Fruit fly (Drosophila melanogaster) whole organism, embryonic: ENCODE results near the gene CG7739.
A peak's percentile ranks its signal among the peaks of the same experiment; 100 is the strongest.

Experiments used
- BEAF-32 ChIP-seq: fragments of 200-800 bp; sonication (Bioruptor generic); optimal IDR thresholded peaks from 3 replicates; lab custom pipeline; 2017; ENCODE audit warnings: missing biosample characterization, missing genetic modification characterization, mild to moderate bottlenecking, moderate library complexity, missing genetic modification reagents
- CG10274 ChIP-seq: fragments of 200-800 bp; sonication (Bioruptor generic); optimal IDR thresholded peaks from 3 replicates; lab custom pipeline; 2017; ENCODE audit warnings: missing biosample characterization, mild to moderate bottlenecking, missing genetic modification characterization
- CG11456 ChIP-seq: fragments of 200-800 bp; sonication (Bioruptor generic); IDR thresholded peaks from 3 replicates; pipeline ENCODE4 v1.3.6; 2022; ENCODE audit warnings: missing biosample characterization, missing genetic modification characterization
- CG11695 ChIP-seq: fragments of 200-800 bp; sonication (Bioruptor generic); IDR thresholded peaks from 3 replicates; pipeline ENCODE4 v1.3.6; 2022; ENCODE audit warnings: missing biosample characterization, missing genetic modification characterization
- CG12155 ChIP-seq: fragments of 200-800 bp; sonication (Bioruptor generic); optimal IDR thresholded peaks from 3 replicates; lab custom pipeline; 2016; ENCODE audit warnings: missing biosample characterization, missing genetic modification characterization
- CG15696 ChIP-seq: fragments of 200-800 bp; sonication (Bioruptor generic); optimal IDR thresholded peaks from 2 replicates; lab custom pipeline; 2019; ENCODE audit warnings: missing biosample characterization, mild to moderate bottlenecking, missing genetic modification characterization, moderate library complexity
- CG3163 ChIP-seq: fragments of 200-800 bp; sonication (Bioruptor generic); optimal IDR thresholded peaks from 3 replicates; lab custom pipeline; 2016; ENCODE audit warnings: missing biosample characterization, missing genetic modification characterization
- CG3281 ChIP-seq: fragments of 200-800 bp; sonication (Bioruptor generic); optimal IDR thresholded peaks from 3 replicates; lab custom pipeline; 2017; ENCODE audit warnings: missing biosample characterization, mild to moderate bottlenecking, missing genetic modification characterization
- CG34376 ChIP-seq: fragments of 200-800 bp; sonication (Bioruptor generic); optimal IDR thresholded peaks from 2 replicates; lab custom pipeline; 2018; ENCODE audit warnings: missing biosample characterization, mild to moderate bottlenecking, missing genetic modification characterization
- CG7357 ChIP-seq: fragments of 200-800 bp; sonication (Bioruptor generic); IDR thresholded peaks from 3 replicates; pipeline ENCODE4 v1.3.6; 2022; ENCODE audit warnings: missing biosample characterization, missing genetic modification characterization
- CG7745 ChIP-seq: fragments of 200-800 bp; sonication (Bioruptor generic); optimal IDR thresholded peaks from 2 replicates; lab custom pipeline; 2018; ENCODE audit warnings: missing biosample characterization, mild to moderate bottlenecking, missing genetic modification characterization, moderate library complexity
- CG8290 ChIP-seq, 3 experiments: fragments of 200-800 bp; sonication (Bioruptor generic); optimal IDR thresholded peaks; 2 replicates each; lab custom pipeline; 2016 to 2019; ENCODE audit warnings: missing biosample characterization in 3 of 3, missing genetic modification characterization in 3 of 3, mild to moderate bottlenecking in 2 of 3, moderate library complexity in 1 of 3
- CG8388 ChIP-seq: fragments of 200-800 bp; sonication (Bioruptor generic); optimal IDR thresholded peaks from 2 replicates; lab custom pipeline; 2019; ENCODE audit warnings: missing biosample characterization, mild to moderate bottlenecking, missing genetic modification characterization, moderate library complexity
- CG9437 ChIP-seq: fragments of 200-800 bp; sonication (Bioruptor generic); optimal IDR thresholded peaks from 2 replicates; lab custom pipeline; 2018; ENCODE audit warnings: missing biosample characterization, mild to moderate bottlenecking, missing genetic modification characterization
- D19B ChIP-seq: fragments of 200-800 bp; sonication (Bioruptor generic); optimal IDR thresholded peaks from 2 replicates; lab custom pipeline; 2017; ENCODE audit warnings: missing biosample characterization, mild to moderate bottlenecking, missing genetic modification characterization
- E2f1 ChIP-seq: fragments of 200-800 bp; sonication (Bioruptor generic); IDR thresholded peaks from 2 replicates; pipeline ENCODE4 v1.3.6; 2022; ENCODE audit warnings: missing biosample characterization, missing genetic modification characterization
- Elba2 ChIP-seq: fragments of 200-800 bp; sonication (Bioruptor generic); optimal IDR thresholded peaks from 3 replicates; lab custom pipeline; 2016; ENCODE audit warnings: missing biosample characterization, missing genetic modification characterization
- Fer1 ChIP-seq: fragments of 200-800 bp; sonication (Bioruptor generic); optimal IDR thresholded peaks from 2 replicates; lab custom pipeline; 2017; ENCODE audit warnings: missing biosample characterization, mild to moderate bottlenecking, missing genetic modification characterization
- H2.0 ChIP-seq: fragments of 200-800 bp; sonication (Bioruptor generic); IDR thresholded peaks from 2 replicates; pipeline ENCODE4 v1.3.6; 2022; ENCODE audit warnings: missing biosample characterization, missing genetic modification characterization
- HLH54F ChIP-seq: fragments of 200-800 bp; sonication (Bioruptor generic); optimal IDR thresholded peaks from 3 replicates; lab custom pipeline; 2016; ENCODE audit warnings: missing biosample characterization, missing genetic modification characterization
- Mad ChIP-seq: fragments of 200-800 bp; sonication (Bioruptor generic); optimal IDR thresholded peaks from 2 replicates; lab custom pipeline; 2016; ENCODE audit warnings: missing biosample characterization, missing genetic modification characterization
- Med ChIP-seq: fragments of 200-800 bp; sonication (Bioruptor generic); peaks from one replicate; lab custom pipeline; 2016; ENCODE audit warnings: missing biosample characterization, missing genetic modification characterization, mild to moderate bottlenecking, inconsistent platforms, moderate library complexity
- NC2β ChIP-seq: fragments of 200-800 bp; sonication (Bioruptor generic); optimal IDR thresholded peaks from 2 replicates; lab custom pipeline; 2016; ENCODE audit warnings: missing biosample characterization, missing genetic modification characterization
- Sox102F ChIP-seq: fragments of 200-800 bp; sonication (Bioruptor generic); optimal IDR thresholded peaks from 2 replicates; lab custom pipeline; 2018; ENCODE audit warnings: missing biosample characterization, mild to moderate bottlenecking, missing genetic modification characterization, moderate library complexity
- Tbp ChIP-seq: fragments of >200 bp; optimal IDR thresholded peaks from 2 replicates; lab custom pipeline; 2018; ENCODE audit warnings: missing biosample characterization, missing genetic modification characterization
- Vsx1 ChIP-seq: fragments of 200-800 bp; sonication (Bioruptor generic); optimal IDR thresholded peaks from 2 replicates; lab custom pipeline; 2017; ENCODE audit warnings: missing biosample characterization, mild to moderate bottlenecking, missing genetic modification characterization, missing genetic modification reagents
- YL-1 ChIP-seq: fragments of 200-800 bp; sonication (Bioruptor generic); optimal IDR thresholded peaks from 3 replicates; lab custom pipeline; 2017; ENCODE audit warnings: missing biosample characterization, mild to moderate bottlenecking, missing genetic modification characterization
- ara ChIP-seq: fragments of 200-800 bp; sonication (Bioruptor generic); IDR thresholded peaks from 2 replicates; pipeline ENCODE4 v1.3.6; 2022; ENCODE audit warnings: missing biosample characterization, missing genetic modification characterization
- bcd ChIP-seq: fragments of 200-800 bp; sonication (Bioruptor generic); optimal IDR thresholded peaks from 2 replicates; lab custom pipeline; 2017; ENCODE audit warnings: missing biosample characterization, mild to moderate bottlenecking, missing genetic modification characterization
- bsh ChIP-seq, 2 experiments: fragments of 200-800 bp; sonication (Bioruptor generic); optimal IDR thresholded peaks; 2 replicates each; lab custom pipeline; 2017 to 2018; ENCODE audit warnings: mild to moderate bottlenecking in 2 of 2, missing biosample characterization in 2 of 2, missing genetic modification characterization in 2 of 2, moderate library complexity in 1 of 2
- caup ChIP-seq: fragments of 200-800 bp; sonication (Bioruptor generic); optimal IDR thresholded peaks from 3 replicates; lab custom pipeline; 2017; ENCODE audit warnings: missing biosample characterization, mild to moderate bottlenecking, missing genetic modification characterization, moderate library complexity; ENCODE audit not compliant: severe bottlenecking
- cg ChIP-seq: fragments of 200-800 bp; sonication (Bioruptor generic); optimal IDR thresholded peaks from 3 replicates; lab custom pipeline; 2019; ENCODE audit warnings: missing biosample characterization, mild to moderate bottlenecking, missing genetic modification characterization, moderate library complexity
- dan ChIP-seq: fragments of 200-800 bp; sonication (Bioruptor generic); IDR thresholded peaks from 2 replicates; pipeline ENCODE4 v1.3.6; 2022; ENCODE audit warnings: missing biosample characterization, missing genetic modification characterization
- dpn ChIP-seq, 2 experiments: fragments of 200-800 bp; sonication (Bioruptor generic); optimal IDR thresholded peaks; 3 replicates each; lab custom pipeline; 2016; ENCODE audit warnings: missing biosample characterization in 2 of 2, missing genetic modification characterization in 2 of 2
- eve ChIP-seq, 2 experiments: fragments of >200 bp; optimal IDR thresholded peaks; 2 replicates each; lab custom pipeline; 2017; ENCODE audit warnings: missing biosample characterization in 2 of 2, missing genetic modification characterization in 2 of 2
- gfzf ChIP-seq: fragments of 200-800 bp; sonication (Bioruptor generic); optimal IDR thresholded peaks from 2 replicates; lab custom pipeline; 2016; ENCODE audit warnings: missing biosample characterization, mild to moderate bottlenecking, missing genetic modification characterization, moderate library complexity
- grn ChIP-seq: fragments of 200-800 bp; sonication (Bioruptor generic); optimal IDR thresholded peaks from 3 replicates; lab custom pipeline; 2017; ENCODE audit warnings: missing biosample characterization, missing genetic modification characterization
- gro ChIP-seq: fragments of 200-800 bp; sonication (Bioruptor generic); optimal IDR thresholded peaks from 2 replicates; lab custom pipeline; 2016; ENCODE audit warnings: missing biosample characterization, missing genetic modification characterization
- jumu ChIP-seq: fragments of 200-800 bp; sonication (Bioruptor generic); optimal IDR thresholded peaks from 3 replicates; lab custom pipeline; 2016; ENCODE audit warnings: missing biosample characterization, missing genetic modification characterization
- lbe ChIP-seq: fragments of 200-800 bp; sonication (Bioruptor generic); optimal IDR thresholded peaks from 2 replicates; lab custom pipeline; 2016; ENCODE audit warnings: missing biosample characterization, mild to moderate bottlenecking, missing genetic modification characterization
- mirr ChIP-seq: fragments of 200-800 bp; sonication (Bioruptor generic); optimal IDR thresholded peaks from 3 replicates; lab custom pipeline; 2018; ENCODE audit warnings: missing biosample characterization, mild to moderate bottlenecking, missing genetic modification characterization
- nerfin-1 ChIP-seq: fragments of 200-800 bp; sonication (Bioruptor generic); optimal IDR thresholded peaks from 3 replicates; lab custom pipeline; 2019; ENCODE audit warnings: missing biosample characterization, mild to moderate bottlenecking, missing genetic modification characterization, moderate library complexity
- phol ChIP-seq: fragments of 200-800 bp; sonication (Bioruptor generic); optimal IDR thresholded peaks from 3 replicates; lab custom pipeline; 2018; ENCODE audit warnings: missing biosample characterization, mild to moderate bottlenecking, missing genetic modification characterization, moderate library complexity
- pzg ChIP-seq: fragments of 200-800 bp; sonication (Bioruptor generic); optimal IDR thresholded peaks from 3 replicates; lab custom pipeline; 2018; ENCODE audit warnings: missing biosample characterization, mild to moderate bottlenecking, missing genetic modification characterization, moderate library complexity
- row ChIP-seq: fragments of 200-800 bp; sonication (Bioruptor generic); IDR thresholded peaks from 3 replicates; pipeline ENCODE4 v1.3.6; 2022; ENCODE audit warnings: missing biosample characterization, missing genetic modification characterization
- stc ChIP-seq: fragments of 200-800 bp; sonication (Bioruptor generic); IDR thresholded peaks from 2 replicates; pipeline ENCODE4 v1.3.6; 2022; ENCODE audit warnings: missing biosample characterization, missing genetic modification characterization
- sug ChIP-seq: fragments of 200-800 bp; optimal IDR thresholded peaks from 2 replicates; lab custom pipeline; 2019; ENCODE audit warnings: missing biosample characterization, mild to moderate bottlenecking, missing genetic modification characterization, moderate library complexity
- ttk ChIP-seq: fragments of 200-800 bp; sonication (Bioruptor generic); IDR thresholded peaks from 2 replicates; pipeline ENCODE4 v2.1.2; 2022; ENCODE audit warnings: missing biosample characterization, missing genetic modification characterization
- zen2 ChIP-seq: fragments of 200-800 bp; sonication (Bioruptor generic); IDR thresholded peaks from 3 replicates; pipeline ENCODE4 v1.3.6; 2022; ENCODE audit warnings: missing biosample characterization, missing genetic modification characterization; ENCODE audit not compliant: partially characterized antibody
- zf30C ChIP-seq: fragments of 200-800 bp; sonication (Bioruptor generic); optimal IDR thresholded peaks from 3 replicates; lab custom pipeline; 2018; ENCODE audit warnings: missing biosample characterization, mild to moderate bottlenecking, missing genetic modification characterization
- zfh1 ChIP-seq: fragments of 200-800 bp; sonication (Bioruptor generic); IDR thresholded peaks from 3 replicates; pipeline ENCODE4 v1.3.6; 2022; ENCODE audit warnings: missing biosample characterization, missing genetic modification characterization

The CG7739 gene

DNA sequence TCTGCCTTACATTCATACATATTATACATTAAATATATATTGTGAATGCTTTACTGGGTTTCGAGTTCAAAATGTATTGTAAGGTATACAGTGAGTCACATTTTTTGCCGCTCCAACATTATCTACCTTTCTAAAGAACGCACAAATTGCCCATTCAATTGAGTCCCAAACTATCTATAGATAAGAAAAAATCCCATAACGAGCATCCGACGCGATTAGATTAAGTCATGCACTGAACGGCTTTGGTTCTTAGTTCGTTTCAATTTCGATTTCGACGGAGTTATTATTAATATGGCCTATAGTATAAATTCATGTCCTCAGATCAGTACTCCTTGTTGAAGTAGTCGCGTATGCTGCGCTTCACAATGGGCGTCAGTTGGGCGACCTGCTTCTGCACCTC, 45.4 kb downstream of the CG7739 start:
- TF ChIP-seq Vsx1 (GFP tag; lab: Kevin White, UChicago): no peak
- TF ChIP-seq caup (GFP tag; lab: Kevin White, UChicago): no peak
- no peak for TF ChIP-seq CG3281 (GFP tag; lab: Kevin White, UChicago)
- no peak for TF ChIP-seq CG10274 (GFP tag; lab: Kevin White, UChicago)
- TF ChIP-seq CG9437: no peak
- no peak for TF ChIP-seq jumu (GFP tag; lab: Kevin White, UChicago)
- TF ChIP-seq grn (GFP tag; lab: Kevin White, UChicago): peak; percentile 8
- TF ChIP-seq sug: peak; percentile 9
- no peak for TF ChIP-seq pzg (GFP tag; lab: Kevin White, UChicago)
- peak; percentile 18 for TF ChIP-seq Med (GFP tag; lab: Kevin White, UChicago)
- TF ChIP-seq D19B (GFP tag; lab: Kevin White, UChicago): no peak
- no peak for TF ChIP-seq dan
- no peak for TF ChIP-seq bcd
- TF ChIP-seq ara (GFP tag; lab: Robert Waterston, UW): no peak
- no peak for TF ChIP-seq Tbp (GFP tag; lab: Kevin White, UChicago)
- 0 out of 3 replicates have a peak, but pooled peaks have one; percentile 24 for TF ChIP-seq zfh1 (GFP tag; lab: Robert Waterston, UW)
- TF ChIP-seq stc (GFP tag; lab: Robert Waterston, UW): no peak
- peak; percentile 87 for TF ChIP-seq zf30C (GFP tag; lab: Kevin White, UChicago)
- no peak for TF ChIP-seq zen2 (GFP tag; lab: Robert Waterston, UW)
- TF ChIP-seq Mad: no peak
- TF ChIP-seq CG8290 (GFP tag; optimal IDR thresholded peaks at IDR 0.05; lab: Kevin White, UChicago): no peak
- TF ChIP-seq CG8290 (tag; optimal IDR thresholded peaks at IDR 0.05; lab: Kevin White, UChicago): peak in 1 of 2 experiments; percentile 25
- TF ChIP-seq cg: no peak
- TF ChIP-seq YL-1 (GFP tag; lab: Kevin White, UChicago): no peak
- TF ChIP-seq HLH54F (GFP tag; lab: Kevin White, UChicago): no peak
- TF ChIP-seq CG7357 (GFP tag; lab: Robert Waterston, UW): no peak
- TF ChIP-seq CG34376 (GFP tag; lab: Kevin White, UChicago): peak; percentile 25
- TF ChIP-seq Elba2 (GFP tag; lab: Kevin White, UChicago): no peak
- TF ChIP-seq BEAF-32: no peak
- no peak for TF ChIP-seq CG12155 (GFP tag; lab: Kevin White, UChicago)
- no peak for TF ChIP-seq E2f1 (GFP tag; lab: Robert Waterston, UW)
- no peak for TF ChIP-seq CG11695
- no peak for TF ChIP-seq lbe (GFP tag; lab: Kevin White, UChicago)
- peak; percentile 12 for TF ChIP-seq mirr
- TF ChIP-seq CG15696 (tag; lab: Kevin White, UChicago): peak; percentile 12
- no peak for TF ChIP-seq ttk (GFP tag; lab: Robert Waterston, UW)
- TF ChIP-seq CG3163 (GFP tag; lab: Kevin White, UChicago): no peak
- peak in 1 of 2 experiments; percentile 33 for TF ChIP-seq eve (GFP tag; optimal IDR thresholded peaks at IDR 0.05; lab: Kevin White, UChicago)
- TF ChIP-seq CG11456 (GFP tag; lab: Robert Waterston, UW): no peak
- peak; percentile 39; the same call in 2 of the 3 replicates for TF ChIP-seq row (GFP tag; lab: Robert Waterston, UW)
- no peak for TF ChIP-seq phol (tag; lab: Kevin White, UChicago)
- TF ChIP-seq CG8388 (GFP tag; lab: Kevin White, UChicago): peak; percentile 39
- TF ChIP-seq Fer1 (GFP tag; lab: Kevin White, UChicago): no peak
- no peak for TF ChIP-seq NC2β
- no peak for TF ChIP-seq bsh (GFP tag; optimal IDR thresholded peaks at IDR 0.05; lab: Kevin White, UChicago)
- no peak for TF ChIP-seq gro
- TF ChIP-seq H2.0 (GFP tag; lab: Robert Waterston, UW): 0 out of 2 replicates have a peak, but pooled peaks have one; percentile 18
- TF ChIP-seq Sox102F: no peak
- TF ChIP-seq CG7745: no peak
- TF ChIP-seq dpn (GFP tag; optimal IDR thresholded peaks at IDR 0.05; lab: Kevin White, UChicago): no peak
- TF ChIP-seq gfzf: no peak
- no peak for TF ChIP-seq nerfin-1 (tag; lab: Kevin White, UChicago)
